Fruit fly (Drosophila melanogaster) whole organism, embryonic: ENCODE results near the gene CG11980.
A peak's percentile ranks its signal among the peaks of the same experiment; 100 is the strongest.

Experiments used
- ATbp ChIP-seq: fragments of 200-800 bp; sonication (Bioruptor generic); optimal IDR thresholded peaks from 2 replicates; lab custom pipeline; 2017; ENCODE audit warnings: missing biosample characterization, mild to moderate bottlenecking, missing genetic modification characterization, missing genetic modification reagents
- Adf1 ChIP-seq: fragments of 200-800 bp; sonication (Bioruptor generic); IDR thresholded peaks from 2 replicates; pipeline ENCODE4 v1.3.6; 2022; ENCODE audit warnings: missing biosample characterization, missing genetic modification characterization
- Bdp1 ChIP-seq: fragments of 200-800 bp; sonication (Bioruptor generic); optimal IDR thresholded peaks from 3 replicates; lab custom pipeline; 2016; ENCODE audit warnings: missing biosample characterization, missing genetic modification characterization
- C15 ChIP-seq: fragments of 200-800 bp; sonication (Bioruptor generic); IDR thresholded peaks from 3 replicates; pipeline ENCODE4 v1.3.6; 2022; ENCODE audit warnings: missing biosample characterization, missing genetic modification characterization
- CG11247 ChIP-seq: fragments of 200-800 bp; sonication (Bioruptor generic); IDR thresholded peaks from 2 replicates; pipeline ENCODE4 v1.3.6; 2022; ENCODE audit warnings: missing biosample characterization, missing genetic modification characterization
- CG13624 ChIP-seq: fragments of 200-800 bp; sonication (Bioruptor generic); optimal IDR thresholded peaks from 2 replicates; lab custom pipeline; 2016; ENCODE audit warnings: missing biosample characterization, missing genetic modification characterization
- CG15269 ChIP-seq: fragments of 200-800 bp; sonication (Bioruptor generic); optimal IDR thresholded peaks from 2 replicates; lab custom pipeline; 2018; ENCODE audit warnings: missing biosample characterization, mild to moderate bottlenecking, missing genetic modification characterization, moderate library complexity
- CG15479 ChIP-seq: fragments of 200-800 bp; sonication (Bioruptor generic); optimal IDR thresholded peaks from 3 replicates; lab custom pipeline; 2019; ENCODE audit warnings: missing biosample characterization, mild to moderate bottlenecking, missing genetic modification characterization, moderate library complexity
- CG1602 ChIP-seq: fragments of 200-800 bp; sonication (Bioruptor generic); optimal IDR thresholded peaks from 3 replicates; lab custom pipeline; 2016; ENCODE audit warnings: missing biosample characterization, missing genetic modification characterization
- CG16779 ChIP-seq: fragments of 200-800 bp; sonication (Bioruptor generic); IDR thresholded peaks from 2 replicates; pipeline ENCODE4 v1.3.6; 2022; ENCODE audit warnings: missing biosample characterization, missing genetic modification characterization
- CG17612 ChIP-seq: fragments of 200-800 bp; sonication (Bioruptor generic); IDR thresholded peaks from 2 replicates; pipeline ENCODE4 v1.3.6; 2022; ENCODE audit warnings: missing biosample characterization, missing genetic modification characterization
- CG2712 ChIP-seq: fragments of 200-800 bp; optimal IDR thresholded peaks from 3 replicates; lab custom pipeline; 2019; ENCODE audit warnings: missing biosample characterization, mild to moderate bottlenecking, missing genetic modification characterization, moderate library complexity
- CG30403 ChIP-seq: fragments of 200-800 bp; sonication (Bioruptor generic); optimal IDR thresholded peaks from 3 replicates; lab custom pipeline; 2016; ENCODE audit warnings: missing biosample characterization, missing genetic modification characterization
- CG31441 ChIP-seq: fragments of 200-800 bp; sonication (Bioruptor generic); IDR thresholded peaks from 2 replicates; pipeline ENCODE4 v1.3.6; 2022; ENCODE audit warnings: missing biosample characterization, missing genetic modification characterization
- CG4404 ChIP-seq: fragments of 200-800 bp; sonication (Bioruptor generic); IDR thresholded peaks from 2 replicates; pipeline ENCODE4 v1.3.6; 2022; ENCODE audit warnings: missing biosample characterization, missing genetic modification characterization
- CG6791 ChIP-seq: fragments of 200-800 bp; sonication (Bioruptor generic); IDR thresholded peaks from 3 replicates; pipeline ENCODE4 v1.3.6; 2022; ENCODE audit warnings: missing biosample characterization, missing genetic modification characterization; ENCODE audit not compliant: partially characterized antibody
- CG9609 ChIP-seq: fragments of 200-800 bp; sonication (Bioruptor generic); optimal IDR thresholded peaks from 3 replicates; lab custom pipeline; 2016; ENCODE audit warnings: missing biosample characterization, missing genetic modification characterization
- Dip3 ChIP-seq: fragments of 200-800 bp; sonication (Bioruptor generic); optimal IDR thresholded peaks from 3 replicates; lab custom pipeline; 2016; ENCODE audit warnings: missing biosample characterization, missing genetic modification characterization
- Fer1 ChIP-seq: fragments of 200-800 bp; sonication (Bioruptor generic); optimal IDR thresholded peaks from 2 replicates; lab custom pipeline; 2017; ENCODE audit warnings: missing biosample characterization, mild to moderate bottlenecking, missing genetic modification characterization
- Fer3 ChIP-seq: fragments of 200-800 bp; sonication (Bioruptor generic); optimal IDR thresholded peaks from 2 replicates; lab custom pipeline; 2018; ENCODE audit warnings: missing biosample characterization, mild to moderate bottlenecking, missing genetic modification characterization, moderate library complexity
- Mad ChIP-seq: fragments of 200-800 bp; sonication (Bioruptor generic); optimal IDR thresholded peaks from 2 replicates; lab custom pipeline; 2016; ENCODE audit warnings: missing biosample characterization, missing genetic modification characterization
- Myb ChIP-seq: fragments of 200-800 bp; sonication (Bioruptor generic); optimal IDR thresholded peaks from 2 replicates; lab custom pipeline; 2016; ENCODE audit warnings: missing biosample characterization, missing genetic modification characterization
- NC2β ChIP-seq: fragments of 200-800 bp; sonication (Bioruptor generic); optimal IDR thresholded peaks from 2 replicates; lab custom pipeline; 2016; ENCODE audit warnings: missing biosample characterization, missing genetic modification characterization
- abd-A ChIP-seq: fragments of 200-800 bp; sonication (Bioruptor generic); optimal IDR thresholded peaks from 3 replicates; lab custom pipeline; 2019; ENCODE audit warnings: missing biosample characterization, mild to moderate bottlenecking, missing genetic modification characterization, moderate library complexity
- ac ChIP-seq: fragments of 200-800 bp; sonication (Bioruptor generic); optimal IDR thresholded peaks from 3 replicates; lab custom pipeline; 2017; ENCODE audit warnings: missing biosample characterization, mild to moderate bottlenecking, missing genetic modification characterization
- ash1 ChIP-seq: fragments of 200-800 bp; sonication (Bioruptor generic); optimal IDR thresholded peaks from 2 replicates; lab custom pipeline; 2018; ENCODE audit warnings: missing biosample characterization, mild to moderate bottlenecking, missing genetic modification characterization
- ato ChIP-seq: fragments of 200-800 bp; sonication (Bioruptor generic); IDR thresholded peaks from 2 replicates; pipeline ENCODE4 v1.3.6; 2022; ENCODE audit warnings: missing biosample characterization, missing genetic modification characterization; ENCODE audit not compliant: partially characterized antibody
- bbx ChIP-seq: fragments of 200-800 bp; sonication (Bioruptor generic); IDR thresholded peaks from 2 replicates; pipeline ENCODE4 v1.3.6; 2022; ENCODE audit warnings: missing biosample characterization, missing genetic modification characterization; ENCODE audit not compliant: partially characterized antibody
- cad ChIP-seq: fragments of >200 bp; optimal IDR thresholded peaks from 2 replicates; lab custom pipeline; 2017; ENCODE audit warnings: missing biosample characterization, missing genetic modification characterization
- danr ChIP-seq: fragments of 200-800 bp; sonication (Bioruptor generic); IDR thresholded peaks from 2 replicates; pipeline ENCODE4 v1.3.6; 2022; ENCODE audit warnings: missing biosample characterization, missing genetic modification characterization
- ems ChIP-seq: fragments of 200-800 bp; sonication (Bioruptor generic); optimal IDR thresholded peaks from 3 replicates; lab custom pipeline; 2016; ENCODE audit warnings: missing biosample characterization, missing genetic modification characterization
- esg ChIP-seq: fragments of 200-800 bp; sonication (Bioruptor generic); conservative IDR thresholded peaks from 2 replicates; pipeline ENCODE4 v1.3.6; 2022; ENCODE audit warnings: missing biosample characterization, missing genetic modification characterization
- fd102C ChIP-seq: fragments of 200-800 bp; sonication (Bioruptor generic); optimal IDR thresholded peaks from 2 replicates; lab custom pipeline; 2018; ENCODE audit warnings: missing biosample characterization, mild to moderate bottlenecking, missing genetic modification characterization, moderate library complexity
- fru ChIP-seq: fragments of >200 bp; optimal IDR thresholded peaks from 2 replicates; lab custom pipeline; 2017
- fu2 ChIP-seq: fragments of 200-800 bp; sonication (Bioruptor generic); optimal IDR thresholded peaks from 2 replicates; lab custom pipeline; 2016; ENCODE audit warnings: missing biosample characterization, missing genetic modification characterization
- grn ChIP-seq: fragments of 200-800 bp; sonication (Bioruptor generic); optimal IDR thresholded peaks from 3 replicates; lab custom pipeline; 2017; ENCODE audit warnings: missing biosample characterization, missing genetic modification characterization
- ham ChIP-seq: fragments of 200-800 bp; sonication (Bioruptor generic); IDR thresholded peaks from 2 replicates; pipeline ENCODE4 v1.3.6; 2022; ENCODE audit warnings: missing biosample characterization, missing genetic modification characterization
- jigr1 ChIP-seq: fragments of 200-800 bp; sonication (Bioruptor generic); IDR thresholded peaks from 3 replicates; pipeline ENCODE4 v1.3.6; 2022; ENCODE audit warnings: missing biosample characterization, missing genetic modification characterization
- jumu ChIP-seq: fragments of 200-800 bp; sonication (Bioruptor generic); optimal IDR thresholded peaks from 3 replicates; lab custom pipeline; 2016; ENCODE audit warnings: missing biosample characterization, missing genetic modification characterization
- pan ChIP-seq, 4 experiments: fragments of >200 bp in 3 of 4; fragments of 200-800 bp in 1 of 4; sonication (Bioruptor generic) in 1 of 4; optimal IDR thresholded peaks in 3 of 4; IDR thresholded peaks in 1 of 4; 2 replicates each; pipeline versions ENCODE4 v1.3.6 to Lab custom; 2017 to 2022; ENCODE audit warnings: missing biosample characterization in 2 of 4, missing genetic modification characterization in 2 of 4, mixed read lengths in 1 of 4
- pb ChIP-seq: fragments of 200-800 bp; sonication (Bioruptor generic); optimal IDR thresholded peaks from 3 replicates; lab custom pipeline; 2016; ENCODE audit warnings: missing biosample characterization, missing genetic modification characterization
- peb ChIP-seq: fragments of 200-800 bp; sonication (Bioruptor generic); IDR thresholded peaks from 2 replicates; pipeline ENCODE4 v1.3.6; 2022; ENCODE audit warnings: missing biosample characterization, missing genetic modification characterization
- phol ChIP-seq: fragments of 200-800 bp; sonication (Bioruptor generic); optimal IDR thresholded peaks from 3 replicates; lab custom pipeline; 2018; ENCODE audit warnings: missing biosample characterization, mild to moderate bottlenecking, missing genetic modification characterization, moderate library complexity
- prd ChIP-seq, 3 experiments: fragments of >200 bp in 2 of 3; fragments of 200-800 bp in 1 of 3; sonication (Bioruptor generic) in 1 of 3; optimal IDR thresholded peaks in 2 of 3; IDR thresholded peaks in 1 of 3; 2 replicates in 2 of 3; 3 replicates in 1 of 3; pipeline versions ENCODE4 v1.3.6 to Lab custom; 2017 to 2022; ENCODE audit warnings: missing biosample characterization in 1 of 3, missing genetic modification characterization in 1 of 3
- row ChIP-seq: fragments of 200-800 bp; sonication (Bioruptor generic); IDR thresholded peaks from 3 replicates; pipeline ENCODE4 v1.3.6; 2022; ENCODE audit warnings: missing biosample characterization, missing genetic modification characterization
- sob ChIP-seq: fragments of 200-800 bp; sonication (Bioruptor generic); IDR thresholded peaks from 2 replicates; pipeline ENCODE4 v1.3.6; 2022; ENCODE audit warnings: missing biosample characterization, missing genetic modification characterization
- stc ChIP-seq: fragments of 200-800 bp; sonication (Bioruptor generic); IDR thresholded peaks from 2 replicates; pipeline ENCODE4 v1.3.6; 2022; ENCODE audit warnings: missing biosample characterization, missing genetic modification characterization
- tap ChIP-seq: fragments of 200-800 bp; optimal IDR thresholded peaks from 3 replicates; lab custom pipeline; 2019; ENCODE audit warnings: missing biosample characterization, mild to moderate bottlenecking, missing genetic modification characterization, moderate library complexity
- toy ChIP-seq: fragments of 200-800 bp; sonication (Bioruptor generic); IDR thresholded peaks from 2 replicates; pipeline ENCODE4 v1.3.6; 2022; ENCODE audit warnings: missing biosample characterization, missing genetic modification characterization
- z ChIP-seq: fragments of 200-800 bp; sonication (Bioruptor generic); IDR thresholded peaks from 3 replicates; pipeline ENCODE4 v1.3.6; 2022; ENCODE audit warnings: missing biosample characterization, missing genetic modification characterization
- zen ChIP-seq: fragments of 200-800 bp; sonication (Bioruptor generic); optimal IDR thresholded peaks from 3 replicates; lab custom pipeline; 2018; ENCODE audit warnings: missing biosample characterization, mild to moderate bottlenecking, missing genetic modification characterization, moderate library complexity

Gene CG11980

dm6 chr3R:8984602-8985074 lies 19.2 kb upstream of the CG11980 start, which contains the start of gene CG11970 (continued):
- TF ChIP-seq bbx (GFP tag; lab: Robert Waterston, UW) (0 out of 2 replicates have a peak, but pooled peaks have one; percentile 28), jigr1 (no peak), CG6791 (no peak), fd102C (GFP tag; lab: Kevin White, UChicago) (no peak), ato (GFP tag; lab: Robert Waterston, UW) (0 out of 2 replicates have a peak, but pooled peaks have one; percentile 19), row (GFP tag; lab: Robert Waterston, UW) (peak; percentile 76), abd-A (tag; lab: Kevin White, UChicago) (no peak), sob (GFP tag; lab: Robert Waterston, UW) (no peak), CG9609 (peak; percentile 42), Mad (GFP tag; lab: Kevin White, UChicago) (no peak), Fer1 (GFP tag; lab: Kevin White, UChicago) (no peak), prd (optimal IDR thresholded peaks at IDR 0.05; lab: Kevin White, UChicago) (no peak), prd (GFP tag; IDR thresholded peaks at IDR 0.05; lab: Robert Waterston, UW) (peak; percentile 57; the same call in 2 of the 3 replicates), NC2β (GFP tag; lab: Kevin White, UChicago) (peak; percentile 11), jumu (GFP tag; lab: Kevin White, UChicago) (peak; percentile 22), phol (tag; lab: Kevin White, UChicago) (peak; percentile 78), cad (no peak), Myb (GFP tag; lab: Kevin White, UChicago) (peak; percentile 64), CG15479 (GFP tag; lab: Kevin White, UChicago) (no peak), pan (optimal IDR thresholded peaks at IDR 0.05; lab: Kevin White, UChicago) (no peak), pan (GFP tag; optimal IDR thresholded peaks at IDR 0.05 in 1 of 2, IDR thresholded peaks at IDR 0.05 in 1 of 2) (no peak), esg (GFP tag; lab: Robert Waterston, UW) (no peak), CG30403 (GFP tag; lab: Kevin White, UChicago) (peak; percentile 67), ham (no peak), CG2712 (tag; lab: Kevin White, UChicago) (peak; percentile 40), danr (GFP tag; lab: Robert Waterston, UW) (no peak), Dip3 (GFP tag; lab: Kevin White, UChicago) (peak; percentile 55), grn (no peak), ac (GFP tag; lab: Kevin White, UChicago) (no peak), toy (no peak), z (no peak), pb (GFP tag; lab: Kevin White, UChicago) (no peak)

dm6 chr3R:8992928-8993579 lies 10.8 kb upstream of the CG11980 start, which contains the start of gene CG11975:
CG11975 (plus strand) TSS chr3R:8993253.
- TF ChIP-seq CG13624 (GFP tag; lab: Kevin White, UChicago) (peak; percentile 93), Bdp1 (GFP tag; lab: Kevin White, UChicago) (peak; percentile 75), Fer3 (no peak), CG15269 (tag; lab: Kevin White, UChicago) (no peak), CG1602 (peak; percentile 73), CG11247 (GFP tag; lab: Robert Waterston, UW) (peak; percentile 55; the same call in 1 of the 2 replicates), tap (no peak), C15 (0 out of 3 replicates have a peak, but pooled peaks have one; percentile 17), CG16779 (GFP tag; lab: Robert Waterston, UW) (no peak), Adf1 (GFP tag; lab: Robert Waterston, UW) (0 out of 2 replicates have a peak, but pooled peaks have one; percentile 12), zen (peak; percentile 65), fru (no peak), CG4404 (GFP tag; lab: Robert Waterston, UW) (peak; percentile 44; the same call in 1 of the 2 replicates), stc (GFP tag; lab: Robert Waterston, UW) (no peak), ATbp (GFP tag; lab: Kevin White, UChicago) (no peak), fu2 (GFP tag; lab: Kevin White, UChicago) (peak; percentile 85), peb (0 out of 2 replicates have a peak, but pooled peaks have one; percentile 21), CG31441 (no peak), ems (GFP tag; lab: Kevin White, UChicago) (peak; percentile 87), CG17612 (no peak), ash1 (GFP tag; lab: Kevin White, UChicago) (no peak)
